Worm (Caenorhabditis elegans) whole organism, L4/young adult: ENCODE data around the gene Y66D12A.19.

Experiments
- dao-5 ChIP-seq: sonication (generic microtip); optimal IDR thresholded peaks from 2 replicates; lab custom pipeline; 2016; ENCODE audit warnings: missing genotype, missing genetic modification characterization, moderate library complexity, missing compliant biosample characterization
- him-1 ChIP-seq: sonication (generic microtip); optimal IDR thresholded peaks from 2 replicates; lab custom pipeline; 2016; ENCODE audit warnings: missing genotype, missing genetic modification reagents, missing genetic modification characterization, missing compliant biosample characterization

DNA sequence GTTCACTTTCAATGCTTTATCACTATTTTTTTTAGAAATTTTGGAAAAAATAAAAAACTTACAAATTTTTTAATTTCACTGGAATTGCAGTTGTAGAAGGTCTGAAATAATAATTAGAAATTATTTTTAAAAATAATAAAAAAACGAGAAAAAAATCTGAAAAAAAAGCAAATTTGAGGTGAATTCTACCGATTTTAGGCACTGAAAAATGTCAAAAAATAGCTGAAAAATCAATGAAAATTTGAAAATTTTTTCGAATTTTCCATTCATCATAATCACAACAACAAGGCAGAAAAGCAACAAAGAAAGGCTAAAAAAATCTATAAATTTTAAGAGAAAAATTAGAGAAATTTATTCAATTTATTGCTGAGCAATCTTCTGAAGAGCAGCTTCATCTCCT, 8.2 kb upstream of the Y66D12A.19 start, which contains the start of gene nars-2:
- no peak for TF ChIP-seq him-1 (tag; lab: Kevin White, UChicago)
- TF ChIP-seq dao-5 (tag; lab: Kevin White, UChicago), result no peak
